Worm (Caenorhabditis elegans) whole organism, early embryonic: ENCODE results near the gene F22F4.4.

Source experiments
- ama-1 ChIP-seq: fragments of 150-350 bp; optimal IDR thresholded peaks from 2 replicates; lab custom pipeline; 2014
- ceh-13 ChIP-seq: fragments of 200-800 bp; sonication (Bioruptor generic); optimal IDR thresholded peaks from 2 replicates; lab custom pipeline; 2018; ENCODE audit warnings: mild to moderate bottlenecking, missing genetic modification characterization, missing compliant biosample characterization
- ceh-36 ChIP-seq: sonication (generic microtip); optimal IDR thresholded peaks from 2 replicates; lab custom pipeline; 2016; ENCODE audit warnings: missing genetic modification characterization, inconsistent platforms, missing compliant biosample characterization
- ets-7 ChIP-seq: sonication (generic microtip); optimal IDR thresholded peaks from 2 replicates; lab custom pipeline; 2016; ENCODE audit warnings: missing genotype, missing genetic modification characterization, missing compliant biosample characterization
- flt-1 ChIP-seq: fragments of 200-800 bp; sonication (Bioruptor generic); IDR thresholded peaks from 2 replicates; pipeline ENCODE4 v1.3.6; 2022; ENCODE audit warnings: missing genetic modification characterization, missing compliant biosample characterization
- hmbx-1 ChIP-seq: sonication (generic microtip); optimal IDR thresholded peaks from 2 replicates; lab custom pipeline; 2016; ENCODE audit warnings: mild to moderate bottlenecking, missing genetic modification characterization, missing compliant biosample characterization
- hmg-4 ChIP-seq: fragments of 200-800 bp; sonication (Bioruptor generic); optimal IDR thresholded peaks from 2 replicates; lab custom pipeline; 2018; ENCODE audit warnings: mild to moderate bottlenecking, missing genetic modification characterization, missing compliant biosample characterization
- pes-1 ChIP-seq: fragments of 200-800 bp; sonication (Bioruptor generic); IDR thresholded peaks from 2 replicates; pipeline ENCODE4 v1.3.6; 2022; ENCODE audit warnings: missing genetic modification reagents, missing genetic modification characterization, missing compliant biosample characterization
- sea-1 ChIP-seq: fragments of 200-800 bp; sonication (Bioruptor generic); conservative IDR thresholded peaks from 2 replicates; pipeline ENCODE4 v1.3.6; 2022; ENCODE audit warnings: missing genetic modification characterization, missing compliant biosample characterization
- tbx-11 ChIP-seq: fragments of 200-800 bp; sonication (Bioruptor generic); IDR thresholded peaks from 2 replicates; pipeline ENCODE4 v1.3.6; 2022; ENCODE audit warnings: missing genetic modification characterization, missing compliant biosample characterization
- tbx-37 ChIP-seq: fragments of 200-800 bp; sonication (Bioruptor generic); conservative IDR thresholded peaks from 2 replicates; pipeline ENCODE4 v1.3.6; 2022; ENCODE audit warnings: missing genetic modification reagents, missing genetic modification characterization, missing compliant biosample characterization
- tra-4 ChIP-seq: sonication (generic microtip); optimal IDR thresholded peaks from 2 replicates; lab custom pipeline; 2017; ENCODE audit warnings: missing genetic modification characterization, missing compliant biosample characterization

DNA sequence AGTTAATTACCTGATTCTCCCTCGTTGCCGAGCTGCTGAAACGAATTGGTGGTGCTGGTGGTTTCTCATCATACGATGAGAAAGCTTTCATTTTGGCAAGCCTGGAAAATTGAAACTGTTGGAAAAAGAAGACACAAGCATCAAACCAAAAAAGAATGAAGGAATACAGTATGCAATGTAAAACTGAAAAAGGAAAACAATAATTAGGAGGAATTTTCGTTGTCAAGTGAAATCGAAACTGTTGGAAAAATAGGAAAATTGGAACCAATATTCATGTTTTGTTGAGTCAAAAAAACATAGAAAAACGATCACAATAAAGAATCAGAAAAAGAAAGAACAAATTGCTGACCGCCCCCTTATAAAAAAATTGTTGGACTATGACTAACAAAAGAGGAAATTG, 47.2 kb upstream of the F22F4.4 start, which contains the start of gene pak-1:
- TF ChIP-seq tra-4 (tag; lab: Kevin White, UChicago) (no peak), sea-1 (GFP tag; lab: Robert Waterston, UW) (no peak), flt-1 (GFP tag; lab: Robert Waterston, UW) (no peak), hmbx-1 (tag; lab: Kevin White, UChicago) (no peak), ceh-13 (GFP tag; lab: Kevin White, UChicago) (no peak), ets-7 (tag; lab: Kevin White, UChicago) (no peak), ceh-36 (tag; lab: Kevin White, UChicago) (no peak), tbx-37 (GFP tag; lab: Robert Waterston, UW) (no peak), ama-1 (lab: Kevin White, UChicago) (no peak), tbx-11 (GFP tag; lab: Robert Waterston, UW) (no peak), hmg-4 (GFP tag; lab: Kevin White, UChicago) (no peak), pes-1 (no peak)
